Worm (Caenorhabditis elegans): ENCODE data around the gene C11G10.1.

DNA sequence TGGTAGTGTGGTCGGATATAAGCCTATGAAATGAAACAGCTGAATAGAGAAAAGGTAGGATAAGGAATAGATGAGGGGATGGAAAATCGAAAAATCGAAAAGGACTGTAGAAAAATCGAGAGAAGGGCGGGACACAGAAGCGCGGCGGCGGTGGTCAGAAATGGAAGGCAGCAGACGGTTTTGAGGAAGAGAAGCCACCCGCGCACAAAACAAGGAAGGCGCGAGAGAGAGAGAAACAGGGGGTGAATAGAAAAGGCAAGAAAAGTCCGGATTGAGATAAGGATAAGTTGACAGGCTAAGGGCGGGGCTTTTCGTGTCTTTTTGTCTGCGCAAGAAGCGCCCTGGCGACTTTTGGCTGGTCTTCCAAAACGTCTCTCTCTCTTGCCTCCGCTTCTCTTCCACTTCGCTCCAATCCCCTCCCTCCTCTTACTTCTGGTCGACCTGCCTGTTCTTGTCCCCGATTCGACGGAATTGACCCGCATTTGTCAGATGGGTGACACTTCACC, 50.7 kb downstream of the C11G10.1 start, which contains the start of gene mlt-9:
- TF ChIP-seq bed-3 (GFP tag; optimal IDR thresholded peaks at IDR 0.05) = no peak
- TF ChIP-seq sptf-1 (tag; optimal IDR thresholded peaks at IDR 0.05) = no peak
